Fruit fly (Drosophila melanogaster) whole organism, embryonic: ENCODE measurements around the gene CG6126.
A peak's percentile ranks its signal among the peaks of the same experiment; 100 is the strongest.

Experiments
- CG10147 ChIP-seq: fragments of 200-800 bp; sonication (Bioruptor generic); optimal IDR thresholded peaks from 2 replicates; lab custom pipeline; 2019; ENCODE audit warnings: missing biosample characterization, mild to moderate bottlenecking, missing genetic modification characterization, moderate library complexity
- CG10543 ChIP-seq: fragments of 200-800 bp; sonication (Bioruptor generic); optimal IDR thresholded peaks from 3 replicates; lab custom pipeline; 2017; ENCODE audit warnings: missing biosample characterization, mild to moderate bottlenecking, missing genetic modification characterization, moderate library complexity
- CG10979 ChIP-seq: fragments of 200-800 bp; sonication (Bioruptor generic); optimal IDR thresholded peaks from 2 replicates; lab custom pipeline; 2018; ENCODE audit warnings: missing biosample characterization, mild to moderate bottlenecking, missing genetic modification characterization, moderate library complexity
- CG11093 ChIP-seq: fragments of 200-800 bp; sonication (Bioruptor generic); IDR thresholded peaks from 3 replicates; pipeline ENCODE4 v1.3.6; 2022; ENCODE audit warnings: missing biosample characterization, missing genetic modification characterization
- CG12104 ChIP-seq: fragments of 200-800 bp; sonication (Bioruptor generic); optimal IDR thresholded peaks from 3 replicates; lab custom pipeline; 2016; ENCODE audit warnings: missing biosample characterization, missing genetic modification characterization
- CG12155 ChIP-seq: fragments of 200-800 bp; sonication (Bioruptor generic); optimal IDR thresholded peaks from 3 replicates; lab custom pipeline; 2016; ENCODE audit warnings: missing biosample characterization, missing genetic modification characterization
- CG12659 ChIP-seq: fragments of 200-800 bp; sonication (Bioruptor generic); optimal IDR thresholded peaks from 3 replicates; lab custom pipeline; 2017; ENCODE audit warnings: mild to moderate bottlenecking, missing biosample characterization, missing genetic modification reagents, missing genetic modification characterization
- CG13123 ChIP-seq: fragments of 200-800 bp; sonication (Bioruptor generic); optimal IDR thresholded peaks from 2 replicates; lab custom pipeline; 2016; ENCODE audit warnings: missing biosample characterization, missing genetic modification characterization
- CG13775 ChIP-seq: fragments of 200-800 bp; sonication (Bioruptor generic); optimal IDR thresholded peaks from 3 replicates; lab custom pipeline; 2017; ENCODE audit warnings: missing biosample characterization, mild to moderate bottlenecking, missing genetic modification characterization
- CG1792 ChIP-seq: fragments of 200-800 bp; sonication (Bioruptor generic); optimal IDR thresholded peaks from 2 replicates; lab custom pipeline; 2016; ENCODE audit warnings: missing biosample characterization, missing genetic modification characterization
- CG18011 ChIP-seq: fragments of 200-800 bp; sonication (Bioruptor generic); optimal IDR thresholded peaks from 2 replicates; lab custom pipeline; 2017; ENCODE audit warnings: missing biosample characterization, missing genetic modification characterization, mild to moderate bottlenecking, moderate library complexity, missing genotype
- CG18764 ChIP-seq: fragments of 200-800 bp; sonication (Bioruptor generic); optimal IDR thresholded peaks from 3 replicates; lab custom pipeline; 2016; ENCODE audit warnings: missing biosample characterization, missing genetic modification characterization
- CG31224 ChIP-seq: fragments of 200-800 bp; sonication (Bioruptor generic); IDR thresholded peaks from 2 replicates; pipeline ENCODE4 v1.3.6; 2022; ENCODE audit warnings: missing biosample characterization, missing genetic modification characterization
- CG31365 ChIP-seq: fragments of 200-800 bp; sonication (Bioruptor generic); optimal IDR thresholded peaks from 2 replicates; lab custom pipeline; 2018; ENCODE audit warnings: missing biosample characterization, mild to moderate bottlenecking, missing genetic modification characterization
- CG32772 ChIP-seq: fragments of 200-800 bp; sonication (Bioruptor generic); IDR thresholded peaks from 2 replicates; pipeline ENCODE4 v1.3.6; 2022; ENCODE audit warnings: missing biosample characterization, missing genetic modification characterization
- CG4404 ChIP-seq: fragments of 200-800 bp; sonication (Bioruptor generic); IDR thresholded peaks from 2 replicates; pipeline ENCODE4 v1.3.6; 2022; ENCODE audit warnings: missing biosample characterization, missing genetic modification characterization
- CG4820 ChIP-seq: fragments of 200-800 bp; sonication (Bioruptor generic); optimal IDR thresholded peaks from 3 replicates; lab custom pipeline; 2016; ENCODE audit warnings: missing biosample characterization, missing genetic modification characterization
- CG6854 ChIP-seq: fragments of 200-800 bp; sonication (Bioruptor generic); optimal IDR thresholded peaks from 3 replicates; lab custom pipeline; 2017; ENCODE audit warnings: missing biosample characterization, mild to moderate bottlenecking, missing genetic modification characterization
- CG7839 ChIP-seq: fragments of 200-800 bp; sonication (Bioruptor generic); optimal IDR thresholded peaks from 3 replicates; lab custom pipeline; 2018; ENCODE audit warnings: missing biosample characterization, mild to moderate bottlenecking, missing genetic modification characterization, moderate library complexity
- CG8924 ChIP-seq: fragments of 200-800 bp; optimal IDR thresholded peaks from 3 replicates; lab custom pipeline; 2019; ENCODE audit warnings: missing biosample characterization, mild to moderate bottlenecking, missing genetic modification characterization, moderate library complexity
- CG9817 ChIP-seq: fragments of 200-800 bp; sonication (Bioruptor generic); optimal IDR thresholded peaks from 2 replicates; lab custom pipeline; 2018; ENCODE audit warnings: missing biosample characterization, mild to moderate bottlenecking, missing genetic modification characterization, moderate library complexity
- D ChIP-seq, 2 experiments: fragments of 200-800 bp in 1 of 2; fragments of >200 bp in 1 of 2; sonication (Bioruptor generic) in 1 of 2; optimal IDR thresholded peaks; 2 replicates in 1 of 2; 3 replicates in 1 of 2; lab custom pipeline; 2017; ENCODE audit warnings: mild to moderate bottlenecking in 1 of 2, missing biosample characterization in 1 of 2, missing genetic modification characterization in 1 of 2, missing genetic modification reagents in 1 of 2
- D19A ChIP-seq: fragments of 200-800 bp; optimal IDR thresholded peaks from 3 replicates; lab custom pipeline; 2019; ENCODE audit warnings: missing biosample characterization, mild to moderate bottlenecking, missing genetic modification characterization, moderate library complexity
- Deaf1 ChIP-seq: fragments of 200-800 bp; optimal IDR thresholded peaks from 3 replicates; lab custom pipeline; 2019; ENCODE audit warnings: missing biosample characterization, mild to moderate bottlenecking, missing genetic modification characterization, moderate library complexity
- Doc2 ChIP-seq: fragments of 200-800 bp; sonication (Bioruptor generic); IDR thresholded peaks from 2 replicates; pipeline ENCODE4 v1.3.6; 2022; ENCODE audit warnings: missing biosample characterization, missing genetic modification characterization
- E2f1 ChIP-seq: fragments of 200-800 bp; sonication (Bioruptor generic); IDR thresholded peaks from 2 replicates; pipeline ENCODE4 v1.3.6; 2022; ENCODE audit warnings: missing biosample characterization, missing genetic modification characterization
- H15 ChIP-seq: fragments of 200-800 bp; sonication (Bioruptor generic); IDR thresholded peaks from 3 replicates; pipeline ENCODE4 v1.3.6; 2022; ENCODE audit warnings: missing biosample characterization, missing genetic modification characterization
- HmgD ChIP-seq: fragments of 200-800 bp; sonication (Bioruptor generic); optimal IDR thresholded peaks from 3 replicates; lab custom pipeline; 2016; ENCODE audit warnings: missing biosample characterization, missing genetic modification characterization
- Hr39 ChIP-seq: fragments of >200 bp; optimal IDR thresholded peaks from 2 replicates; lab custom pipeline; 2017
- Max ChIP-seq: fragments of 200-800 bp; sonication (Bioruptor generic); optimal IDR thresholded peaks from 2 replicates; lab custom pipeline; 2016; ENCODE audit warnings: missing biosample characterization, mild to moderate bottlenecking, missing genetic modification characterization
- Mrtf ChIP-seq: fragments of 200-800 bp; sonication (Bioruptor generic); IDR thresholded peaks from 3 replicates; pipeline ENCODE4 v1.3.6; 2022; ENCODE audit warnings: missing biosample characterization, missing genetic modification characterization
- NC2β ChIP-seq: fragments of 200-800 bp; sonication (Bioruptor generic); optimal IDR thresholded peaks from 2 replicates; lab custom pipeline; 2016; ENCODE audit warnings: missing biosample characterization, missing genetic modification characterization
- Scr ChIP-seq: fragments of 200-800 bp; sonication (Bioruptor generic); IDR thresholded peaks from 2 replicates; pipeline ENCODE4 v1.3.6; 2022; ENCODE audit warnings: missing biosample characterization, missing genetic modification characterization; ENCODE audit not compliant: partially characterized antibody
- Six4 ChIP-seq: fragments of 200-800 bp; sonication (Bioruptor generic); optimal IDR thresholded peaks from 2 replicates; lab custom pipeline; 2016; ENCODE audit warnings: missing biosample characterization, missing genetic modification characterization
- ci ChIP-seq: fragments of 200-800 bp; sonication (Bioruptor generic); IDR thresholded peaks from 3 replicates; pipeline ENCODE4 v1.3.6; 2022; ENCODE audit warnings: missing biosample characterization, missing genetic modification characterization
- danr ChIP-seq: fragments of 200-800 bp; sonication (Bioruptor generic); IDR thresholded peaks from 2 replicates; pipeline ENCODE4 v1.3.6; 2022; ENCODE audit warnings: missing biosample characterization, missing genetic modification characterization
- dati ChIP-seq: fragments of 200-800 bp; sonication (Bioruptor generic); IDR thresholded peaks from 2 replicates; pipeline ENCODE4 v1.3.6; 2022; ENCODE audit warnings: missing biosample characterization, missing genetic modification characterization
- dm ChIP-seq: fragments of 200-800 bp; sonication (Bioruptor generic); optimal IDR thresholded peaks from 3 replicates; lab custom pipeline; 2016; ENCODE audit warnings: missing biosample characterization, missing genetic modification characterization
- dmrt11E ChIP-seq: fragments of 200-800 bp; sonication (Bioruptor generic); optimal IDR thresholded peaks from 3 replicates; lab custom pipeline; 2018; ENCODE audit warnings: missing biosample characterization, mild to moderate bottlenecking, missing genetic modification characterization, moderate library complexity
- eyg ChIP-seq: fragments of 200-800 bp; sonication (Bioruptor generic); optimal IDR thresholded peaks from 3 replicates; lab custom pipeline; 2016; ENCODE audit warnings: missing biosample characterization, missing genetic modification characterization
- ftz-f1 ChIP-seq: fragments of 200-800 bp; sonication (Bioruptor generic); optimal IDR thresholded peaks from 2 replicates; lab custom pipeline; 2016; ENCODE audit warnings: missing biosample characterization, missing genetic modification characterization
- gsb-n ChIP-seq: fragments of 200-800 bp; sonication (Bioruptor generic); optimal IDR thresholded peaks from 3 replicates; lab custom pipeline; 2018; ENCODE audit warnings: missing biosample characterization, mild to moderate bottlenecking, missing genetic modification characterization
- insv ChIP-seq, 2 experiments: fragments of 200-800 bp; sonication (Bioruptor generic); optimal IDR thresholded peaks; 3 replicates each; lab custom pipeline; 2016 to 2018; ENCODE audit warnings: missing biosample characterization in 2 of 2, missing genetic modification characterization in 2 of 2
- lab ChIP-seq: fragments of 200-800 bp; sonication (Bioruptor generic); optimal IDR thresholded peaks from 3 replicates; lab custom pipeline; 2017; ENCODE audit warnings: missing biosample characterization, missing genetic modification characterization, mild to moderate bottlenecking, moderate library complexity, missing genetic modification reagents
- lilli ChIP-seq: fragments of 200-800 bp; sonication (Bioruptor generic); optimal IDR thresholded peaks from 3 replicates; lab custom pipeline; 2016; ENCODE audit warnings: missing biosample characterization, missing genetic modification characterization
- pb ChIP-seq: fragments of 200-800 bp; sonication (Bioruptor generic); optimal IDR thresholded peaks from 3 replicates; lab custom pipeline; 2016; ENCODE audit warnings: missing biosample characterization, missing genetic modification characterization
- psq ChIP-seq: fragments of 200-800 bp; sonication (Bioruptor generic); optimal IDR thresholded peaks from 2 replicates; lab custom pipeline; 2017; ENCODE audit warnings: missing biosample characterization, missing genetic modification characterization
- scrt ChIP-seq: fragments of 200-800 bp; sonication (Bioruptor generic); optimal IDR thresholded peaks from 2 replicates; lab custom pipeline; 2018; ENCODE audit warnings: missing biosample characterization, mild to moderate bottlenecking, missing genetic modification characterization, moderate library complexity
- stwl ChIP-seq: fragments of 200-800 bp; sonication (Bioruptor generic); optimal IDR thresholded peaks from 3 replicates; lab custom pipeline; 2018; ENCODE audit warnings: missing biosample characterization, mild to moderate bottlenecking, missing genetic modification characterization, moderate library complexity
- wdn ChIP-seq: fragments of 200-800 bp; sonication (Bioruptor generic); IDR thresholded peaks from 2 replicates; pipeline ENCODE4 v1.3.6; 2022; ENCODE audit warnings: missing biosample characterization, missing genetic modification characterization

CG6126 gene

dm6 chr3R:16235941-16236712 is 33.2 kb upstream of the CG6126 start (continued):
- TF ChIP-seq CG6854 (peak; percentile 93), CG31365 (tag; lab: Kevin White, UChicago) (no peak), stwl (tag; lab: Kevin White, UChicago) (peak; percentile 0), CG10979 (tag; lab: Kevin White, UChicago) (peak; percentile 95), scrt (peak; percentile 75), pb (no peak), CG11093 (GFP tag; lab: Robert Waterston, UW) (peak; percentile 86), danr (GFP tag; lab: Robert Waterston, UW) (no peak), CG10147 (GFP tag; lab: Kevin White, UChicago) (peak; percentile 93), lab (GFP tag; lab: Kevin White, UChicago) (peak; percentile 81), Doc2 (no peak), D19A (tag; lab: Kevin White, UChicago) (peak; percentile 83), CG18011 (GFP tag; lab: Kevin White, UChicago) (peak; percentile 61), Scr (no peak), Mrtf (GFP tag; lab: Robert Waterston, UW) (no peak), psq (GFP tag; lab: Kevin White, UChicago) (no peak), CG10543 (GFP tag; lab: Kevin White, UChicago) (no peak), dmrt11E (tag; lab: Kevin White, UChicago) (peak; percentile 95), CG9817 (peak; percentile 83), gsb-n (tag; lab: Kevin White, UChicago) (peak; percentile 84), CG32772 (GFP tag; lab: Robert Waterston, UW) (no peak), HmgD (GFP tag; lab: Kevin White, UChicago) (peak; percentile 82), CG4404 (GFP tag; lab: Robert Waterston, UW) (no peak), insv (GFP tag; optimal IDR thresholded peaks at IDR 0.05; lab: Kevin White, UChicago) (peak in 1 of 2 experiments; percentile 80), Six4 (GFP tag; lab: Kevin White, UChicago) (peak; percentile 80), lilli (GFP tag; lab: Kevin White, UChicago) (peak; percentile 24), CG12155 (GFP tag; lab: Kevin White, UChicago) (peak; percentile 65), Hr39 (no peak), CG13123 (peak; percentile 40), CG18764 (GFP tag; lab: Kevin White, UChicago) (peak; percentile 75), dm (peak; percentile 87), eyg (GFP tag; lab: Kevin White, UChicago) (no peak), D (optimal IDR thresholded peaks at IDR 0.05; lab: Kevin White, UChicago) (no peak), D (GFP tag; optimal IDR thresholded peaks at IDR 0.05; lab: Kevin White, UChicago) (peak; percentile 96), H15 (GFP tag; lab: Robert Waterston, UW) (no peak), E2f1 (GFP tag; lab: Robert Waterston, UW) (no peak), Deaf1 (tag; lab: Kevin White, UChicago) (peak; percentile 96), CG7839 (tag; lab: Kevin White, UChicago) (peak; percentile 95), Max (no peak), CG12659 (GFP tag; lab: Kevin White, UChicago) (peak; percentile 98), wdn (GFP tag; lab: Robert Waterston, UW) (no peak), CG13775 (peak; percentile 97), ci (GFP tag; lab: Robert Waterston, UW) (no peak), CG4820 (GFP tag; lab: Kevin White, UChicago) (peak; percentile 72), CG8924 (tag; lab: Kevin White, UChicago) (peak; percentile 93), CG31224 (GFP tag; lab: Robert Waterston, UW) (no peak), NC2β (no peak), CG12104 (GFP tag; lab: Kevin White, UChicago) (peak; percentile 79), CG1792 (GFP tag; lab: Kevin White, UChicago) (peak; percentile 58), dati (GFP tag; lab: Robert Waterston, UW) (no peak), ftz-f1 (GFP tag; lab: Kevin White, UChicago) (peak; percentile 98)
